Worm (Caenorhabditis elegans) whole organism, L1 larva: ENCODE measurements around the gene pck-1.

Experiments
- alr-1 ChIP-seq: fragments of 200-800 bp; sonication (Bioruptor generic); optimal IDR thresholded peaks from 2 replicates; lab custom pipeline; 2018; ENCODE audit warnings: borderline replicate concordance, mild to moderate bottlenecking, missing genetic modification characterization, missing compliant biosample characterization
- elt-2 ChIP-seq: sonication (generic microtip); optimal IDR thresholded peaks from 2 replicates; lab custom pipeline; 2016; ENCODE audit warnings: missing genetic modification characterization, mild to moderate bottlenecking, inconsistent platforms, missing compliant biosample characterization, missing genetic modification reagents
- ets-5 ChIP-seq: fragments of 200-800 bp; sonication (Bioruptor generic); IDR thresholded peaks from 2 replicates; pipeline ENCODE4 v1.3.6; 2022; ENCODE audit warnings: missing genetic modification characterization, missing compliant biosample characterization
- lir-3 ChIP-seq: sonication (generic microtip); optimal IDR thresholded peaks from 2 replicates; lab custom pipeline; 2016; ENCODE audit warnings: mild to moderate bottlenecking, missing genetic modification characterization, moderate library complexity, missing compliant biosample characterization; ENCODE audit not compliant: poor library complexity
- mep-1 ChIP-seq: fragments of 150-350 bp; optimal IDR thresholded peaks from 2 replicates; lab custom pipeline; 2014; ENCODE audit warnings: missing biosample characterization, missing genetic modification characterization
- nhr-11 ChIP-seq: fragments of 150-350 bp; optimal IDR thresholded peaks from 2 replicates; lab custom pipeline; 2014; ENCODE audit warnings: missing biosample characterization, missing genetic modification characterization
- pqm-1 ChIP-seq: sonication (generic microtip); optimal IDR thresholded peaks from 3 replicates; lab custom pipeline; 2017; ENCODE audit warnings: missing biosample characterization, missing genetic modification characterization

- no peak for TF ChIP-seq nhr-11 (tag; lab: Kevin White, UChicago)
- TF ChIP-seq lir-3: no peak
- TF ChIP-seq alr-1 (tag; lab: Kevin White, UChicago): no peak
- TF ChIP-seq mep-1: no peak
- TF ChIP-seq ets-5 (GFP tag; lab: Robert Waterston, UW): no peak
- no peak for TF ChIP-seq pqm-1
- no peak for TF ChIP-seq elt-2 (tag; lab: Kevin White, UChicago)
These were observed at the start of gene pck-1 for ce11 chrIII:66160-66559.
